Worm (Caenorhabditis elegans): ENCODE data around the gene E02C12.8.

The E02C12.8 gene

DNA sequence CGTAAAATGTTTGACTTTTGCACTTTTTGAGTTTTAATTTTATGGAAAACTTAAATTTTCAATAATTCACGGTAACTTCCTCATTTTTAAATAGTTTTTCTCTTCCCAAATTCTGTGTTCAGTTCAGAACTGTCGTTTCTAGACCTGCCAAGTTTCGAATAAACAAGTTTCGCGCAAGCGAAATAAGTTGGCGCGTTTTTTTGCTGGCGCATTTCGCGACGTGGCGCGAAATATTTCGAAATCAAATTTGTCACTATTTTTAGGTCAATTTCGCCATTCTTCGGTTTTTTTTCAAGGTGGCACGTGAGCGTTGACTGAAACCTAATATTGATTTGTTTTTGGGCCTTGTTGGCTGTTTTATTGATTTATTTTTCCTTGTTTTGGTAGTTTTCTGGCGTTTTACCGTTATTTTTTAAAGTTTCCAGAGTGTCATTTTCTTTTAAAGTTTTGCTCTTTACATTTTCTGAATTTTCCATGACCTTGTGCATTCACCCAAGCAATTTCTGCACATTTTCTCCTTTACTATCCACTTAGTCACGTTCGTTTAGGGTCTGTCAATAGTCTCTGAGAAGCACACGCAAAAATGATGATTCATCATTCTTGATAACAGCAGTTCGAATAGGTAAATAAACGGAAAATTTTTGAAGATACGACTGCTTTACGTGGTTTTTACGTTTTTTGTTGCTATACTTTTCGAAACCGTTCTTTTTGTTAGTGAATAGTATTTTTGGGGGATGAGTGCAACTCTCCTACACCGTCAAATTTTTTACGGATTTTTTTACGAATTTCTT lies 9.3 kb upstream of the E02C12.8 start (continued):
- TF ChIP-seq bed-2 (GFP tag; IDR thresholded peaks at IDR 0.05) (no peak), rcor-1 (GFP tag; IDR thresholded peaks at IDR 0.05) (peak; percentile 90), tlf-1 (GFP tag; optimal IDR thresholded peaks at IDR 0.05) (peak; percentile 83), attf-3 (GFP tag; conservative IDR thresholded peaks at IDR 0.05) (peak; percentile 63), die-1 (tag; optimal IDR thresholded peaks at IDR 0.05) (no peak), Y95B8A.8 (GFP tag; IDR thresholded peaks at IDR 0.05) (peak; percentile 91; the same call in 1 of the 2 replicates), hlh-12 (tag; optimal IDR thresholded peaks at IDR 0.05) (no peak), F23B12.7 (tag; optimal IDR thresholded peaks at IDR 0.05; ENCODE audit: insufficient read depth) (no peak), hmg-20 (GFP tag; IDR thresholded peaks at IDR 0.05) (no peak), T07F8.4 (tag; optimal IDR thresholded peaks at IDR 0.05) (no peak), B0019.2 (GFP tag; conservative IDR thresholded peaks at IDR 0.05) (peak; percentile 83), hrde-1 (tag; optimal IDR thresholded peaks at IDR 0.05; ENCODE audit: borderline replicate concordance) (no peak), ekl-4 (GFP tag; IDR thresholded peaks at IDR 0.05) (peak; percentile 88), nhr-27 (tag; optimal IDR thresholded peaks at IDR 0.05) (no peak), B0035.1 (tag; optimal IDR thresholded peaks at IDR 0.05) (no peak), snpc-3.4 (tag; optimal IDR thresholded peaks at IDR 0.05) (peak; percentile 94), lin-26 (GFP tag; IDR thresholded peaks at IDR 0.05) (no peak), fkh-3 (tag; optimal IDR thresholded peaks at IDR 0.05) (no peak), somi-1 (GFP tag; optimal IDR thresholded peaks at IDR 0.05) (no peak), unc-62 (GFP tag; optimal IDR thresholded peaks at IDR 0.05) (no peak), snpc-1.1 (tag; optimal IDR thresholded peaks at IDR 0.05; ENCODE audit: insufficient read depth) (peak; percentile 63), K12H6.12 (tag; optimal IDR thresholded peaks at IDR 0.05) (no peak), ceh-58 (GFP tag; IDR thresholded peaks at IDR 0.05) (no peak), Y56A3A.18 (GFP tag; IDR thresholded peaks at IDR 0.05) (no peak), ztf-28 (GFP tag; IDR thresholded peaks at IDR 0.05) (0 out of 2 replicates have a peak, but pooled peaks have one; percentile 80), ceh-100 (GFP tag; IDR thresholded peaks at IDR 0.05) (no peak; the same call in 1 of the 2 replicates), B0336.3 (GFP tag; IDR thresholded peaks at IDR 0.05) (peak; percentile 90), nfya-1 (tag; optimal IDR thresholded peaks at IDR 0.05; ENCODE audit: borderline replicate concordance, insufficient read depth) (no peak), lin-40 (tag; optimal IDR thresholded peaks at IDR 0.05) (no peak), T26A5.8 (tag; optimal IDR thresholded peaks at IDR 0.05) (no peak), F57A8.1 (GFP tag; optimal IDR thresholded peaks at IDR 0.05) (no peak), rec-8 (tag; optimal IDR thresholded peaks at IDR 0.05) (no peak), madf-3 (GFP tag; IDR thresholded peaks at IDR 0.05) (peak; percentile 92), D2030.7 (GFP tag; IDR thresholded peaks at IDR 0.05) (peak; percentile 98; the same call in 1 of the 2 replicates), K11D2.4 (GFP tag; IDR thresholded peaks at IDR 0.05) (no peak), hlh-26 (GFP tag; conservative IDR thresholded peaks at IDR 0.05) (no peak), ceh-27 (GFP tag; optimal IDR thresholded peaks at IDR 0.05) (no peak), lir-1 (GFP tag; conservative IDR thresholded peaks at IDR 0.05) (peak; percentile 42; the same call in 1 of the 2 replicates), egl-18 (GFP tag; IDR thresholded peaks at IDR 0.05) (no peak), snpc-4 (GFP tag; optimal IDR thresholded peaks at IDR 0.05) (peak; percentile 29), snpc-4 (tag; optimal IDR thresholded peaks at IDR 0.05) (peak in 2 of 4 experiments; percentile 50 to 60), attf-6 (GFP tag; IDR thresholded peaks at IDR 0.05) (peak; percentile 78), ceh-91 (GFP tag; IDR thresholded peaks at IDR 0.05) (peak; percentile 95), ccch-3 (GFP tag; optimal IDR thresholded peaks at IDR 0.05) (no peak), cebp-2 (GFP tag; IDR thresholded peaks at IDR 0.05) (no peak), efl-1 (GFP tag; optimal IDR thresholded peaks at IDR 0.05) (peak; percentile 99)

Measured in whole organism, young adult.